Worm (Caenorhabditis elegans): Measurements from ENCODE around the gene ced-6.
A peak's percentile ranks its signal among the peaks of the same experiment; 100 is the strongest.

Gene ced-6

ce11 chrIII:5566496-5566895 is 29.1 kb upstream of the ced-6 start:
- no peak for TF ChIP-seq daf-16 (GFP tag; optimal IDR thresholded peaks at IDR 0.05)
- no peak for TF ChIP-seq daf-16 (tag; optimal IDR thresholded peaks at IDR 0.05)
- no peak for TF ChIP-seq unc-39 (tag; optimal IDR thresholded peaks at IDR 0.05)
- TF ChIP-seq mxl-2 (GFP tag; conservative IDR thresholded peaks at IDR 0.05): no peak
- TF ChIP-seq ZK337.2 (GFP tag; IDR thresholded peaks at IDR 0.05): no peak
- TF ChIP-seq dpl-1 (GFP tag; optimal IDR thresholded peaks at IDR 0.05): no peak
- TF ChIP-seq tra-1 (GFP tag; IDR thresholded peaks at IDR 0.05): no peak
- TF ChIP-seq set-16 (GFP tag; IDR thresholded peaks at IDR 0.05): peak; percentile 50
- no peak for TF ChIP-seq mdt-29 (GFP tag; IDR thresholded peaks at IDR 0.05)
- no peak for TF ChIP-seq madf-9 (GFP tag; conservative IDR thresholded peaks at IDR 0.05)
- TF ChIP-seq daf-19 (GFP tag; conservative IDR thresholded peaks at IDR 0.05): no peak
- TF ChIP-seq unc-62 (GFP tag; optimal IDR thresholded peaks at IDR 0.05 in 1 of 2): peak in 1 of 2 experiments; percentile 68
- TF ChIP-seq unc-62 (tag; optimal IDR thresholded peaks at IDR 0.05): no peak

ce11 chrIII:5568265-5568664 is 27.3 kb upstream of the ced-6 start:
- TF ChIP-seq dve-1 (tag; optimal IDR thresholded peaks at IDR 0.05; ENCODE audit: insufficient read depth): no peak
- no peak for TF ChIP-seq ctbp-1 (GFP tag; IDR thresholded peaks at IDR 0.05)
- no peak for TF ChIP-seq nhr-76 (tag; optimal IDR thresholded peaks at IDR 0.05)
- no peak for TF ChIP-seq nhr-77 (tag; optimal IDR thresholded peaks at IDR 0.05)
- no peak for TF ChIP-seq zip-11 (GFP tag; IDR thresholded peaks at IDR 0.05)
- TF ChIP-seq arid-1 (GFP tag; conservative IDR thresholded peaks at IDR 0.05): 0 out of 2 replicates have a peak, but pooled peaks have one; percentile 35
- TF ChIP-seq egl-43 (GFP tag; IDR thresholded peaks at IDR 0.05): peak; percentile 55; the same call in 1 of the 2 replicates
- TF ChIP-seq madf-9 (GFP tag; conservative IDR thresholded peaks at IDR 0.05): no peak

- TF ChIP-seq ctbp-1 (GFP tag; IDR thresholded peaks at IDR 0.05) (no peak), sdz-12 (GFP tag; optimal IDR thresholded peaks at IDR 0.05) (no peak), aha-1 (tag) (peak; percentile 1), lin-13 (GFP tag; optimal IDR thresholded peaks at IDR 0.05) (no peak)
Observed at ce11 chrIII:5568679-5569078, 26.9 kb upstream of the ced-6 start, which contains the start of gene nspb-12. TSS of gene nspb-12 (minus strand) at chrIII:5568779.

ce11 chrIII:5570814-5571443 is 24.6 kb upstream of the ced-6 start:
- TF ChIP-seq duxl-1 (tag; optimal IDR thresholded peaks at IDR 0.05; ENCODE audit: poor library complexity) (no peak), nhr-42 (GFP tag; IDR thresholded peaks at IDR 0.05) (no peak), ceh-20 (GFP tag; IDR thresholded peaks at IDR 0.05) (peak; percentile 48; the same call in 1 of the 2 replicates), nhr-237 (tag; optimal IDR thresholded peaks at IDR 0.05) (no peak), lin-13 (GFP tag; optimal IDR thresholded peaks at IDR 0.05) (no peak), dve-1 (tag; optimal IDR thresholded peaks at IDR 0.05; ENCODE audit: insufficient read depth) (no peak), nhr-48 (tag; optimal IDR thresholded peaks at IDR 0.05) (no peak), php-3 (GFP tag; IDR thresholded peaks at IDR 0.05) (no peak), hif-1 (tag; optimal IDR thresholded peaks at IDR 0.05) (no peak), rbr-2 (tag; optimal IDR thresholded peaks at IDR 0.05) (no peak), Y5F2A.4 (GFP tag; optimal IDR thresholded peaks at IDR 0.05) (no peak), lin-38 (GFP tag; IDR thresholded peaks at IDR 0.05) (no peak), zip-11 (GFP tag; IDR thresholded peaks at IDR 0.05) (no peak), lin-29 (GFP tag; IDR thresholded peaks at IDR 0.05) (no peak), unc-62 (GFP tag; optimal IDR thresholded peaks at IDR 0.05 in 1 of 2) (peak in 1 of 2 experiments; percentile 86), unc-62 (tag; optimal IDR thresholded peaks at IDR 0.05) (no peak), attf-4 (tag; optimal IDR thresholded peaks at IDR 0.05) (no peak), nhr-28 (tag; optimal IDR thresholded peaks at IDR 0.05) (no peak), hlh-30 (tag; optimal IDR thresholded peaks at IDR 0.05; ENCODE audit: insufficient read depth) (peak; percentile 10), nhr-77 (tag; optimal IDR thresholded peaks at IDR 0.05) (no peak), F44E2.7 (GFP tag; IDR thresholded peaks at IDR 0.05) (no peak)

Data from whole organism, L4 larva.